Worm (Caenorhabditis elegans) whole organism, late embryonic: Measurements from ENCODE around the gene C13F10.8.

Source experiments
- elt-2 ChIP-seq: sonication (generic microtip); optimal IDR thresholded peaks from 2 replicates; lab custom pipeline; 2016; ENCODE audit warnings: missing genetic modification reagents, missing genetic modification characterization, missing compliant biosample characterization
- hlh-6 ChIP-seq: sonication (generic microtip); optimal IDR thresholded peaks from 2 replicates; lab custom pipeline; 2016; ENCODE audit warnings: missing genotype, missing genetic modification characterization, missing compliant biosample characterization
- nhr-11 ChIP-seq: fragments of 150-350 bp; optimal IDR thresholded peaks from 2 replicates; lab custom pipeline; 2014; ENCODE audit warnings: missing biosample characterization, missing genetic modification characterization
- nhr-232 ChIP-seq: sonication (generic microtip); optimal IDR thresholded peaks from 2 replicates; lab custom pipeline; 2016; ENCODE audit warnings: missing genetic modification characterization, missing compliant biosample characterization

DNA sequence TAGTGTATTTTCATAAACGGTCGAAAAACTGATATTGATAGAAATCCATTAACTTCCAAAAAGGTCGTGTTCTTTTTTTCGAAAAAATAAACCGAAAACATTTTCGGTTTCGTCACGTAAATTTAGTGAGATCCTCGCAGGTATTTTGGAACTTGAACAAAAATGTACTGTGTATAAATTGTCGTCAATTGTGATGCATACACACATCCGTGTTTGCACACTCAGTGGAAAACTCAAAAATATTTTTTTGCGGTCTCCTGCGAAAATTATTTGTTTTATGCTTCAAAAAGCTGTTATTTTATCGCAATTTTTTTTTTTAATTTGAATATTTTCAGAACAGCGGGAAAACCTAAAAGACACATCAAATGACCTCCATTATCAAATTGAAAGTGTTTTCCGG lies 42.0 kb downstream of the C13F10.8 start, which contains the start of gene cpsf-2:
- no peak for TF ChIP-seq elt-2 (tag; lab: Kevin White, UChicago)
- no peak for TF ChIP-seq nhr-232 (tag; lab: Kevin White, UChicago)
- TF ChIP-seq hlh-6 (tag; lab: Kevin White, UChicago) = no peak
- TF ChIP-seq nhr-11 (tag; lab: Kevin White, UChicago) = no peak
